Worm (Caenorhabditis elegans) whole organism, young adult: ENCODE results near the gene srh-21.

Source experiments
- C06A6.2 ChIP-seq: fragments of 200-800 bp; sonication (Bioruptor generic); conservative IDR thresholded peaks from 2 replicates; pipeline ENCODE4 v1.3.6; 2022; ENCODE audit warnings: missing genetic modification characterization, missing compliant biosample characterization
- D2030.7 ChIP-seq: fragments of 200-800 bp; sonication (Bioruptor generic); IDR thresholded peaks from 2 replicates; pipeline ENCODE4 v1.3.6; 2022; ENCODE audit warnings: missing genetic modification reagents, missing genetic modification characterization, missing compliant biosample characterization
- F23B12.7 ChIP-seq: sonication (generic microtip); optimal IDR thresholded peaks from 2 replicates; lab custom pipeline; 2017; ENCODE audit warnings: missing genetic modification characterization, mild to moderate bottlenecking, missing compliant biosample characterization, antibody characterized with exemption, moderate library complexity; ENCODE audit not compliant: insufficient read depth
- F33H1.4 ChIP-seq: fragments of 200-800 bp; sonication (Bioruptor generic); IDR thresholded peaks from 2 replicates; pipeline ENCODE4 v1.3.6; 2022; ENCODE audit warnings: missing genetic modification reagents, missing genetic modification characterization, missing compliant biosample characterization
- F39B2.1 ChIP-seq: fragments of 200-800 bp; sonication (Bioruptor generic); IDR thresholded peaks from 2 replicates; pipeline ENCODE4 v1.3.6; 2022; ENCODE audit warnings: missing genetic modification reagents, missing genetic modification characterization, missing compliant biosample characterization
- F55B11.4 ChIP-seq: sonication (generic microtip); optimal IDR thresholded peaks from 2 replicates; lab custom pipeline; 2016; ENCODE audit warnings: missing compliant biosample characterization, missing genetic modification characterization, borderline replicate concordance; ENCODE audit not compliant: insufficient read depth
- K11D2.4 ChIP-seq: fragments of 200-800 bp; sonication (Bioruptor generic); IDR thresholded peaks from 2 replicates; pipeline ENCODE4 v1.3.6; 2022; ENCODE audit warnings: missing genetic modification reagents, missing genetic modification characterization, missing compliant biosample characterization
- K12H6.12 ChIP-seq: fragments of 200-800 bp; sonication (Bioruptor generic); optimal IDR thresholded peaks from 2 replicates; lab custom pipeline; 2018; ENCODE audit warnings: mild to moderate bottlenecking, missing genetic modification characterization, missing compliant biosample characterization
- Y53F4B.3 ChIP-seq: fragments of 200-800 bp; sonication (Bioruptor generic); IDR thresholded peaks from 2 replicates; pipeline ENCODE4 v1.3.6; 2022; ENCODE audit warnings: missing genetic modification reagents, missing genetic modification characterization, missing compliant biosample characterization
- Y56A3A.18 ChIP-seq: fragments of 200-800 bp; sonication (Bioruptor generic); IDR thresholded peaks from 2 replicates; pipeline ENCODE4 v1.3.6; 2022; ENCODE audit warnings: missing genetic modification reagents, missing genetic modification characterization, missing compliant biosample characterization
- akir-1 ChIP-seq: fragments of 200-800 bp; sonication (Bioruptor generic); optimal IDR thresholded peaks from 2 replicates; lab custom pipeline; 2018; ENCODE audit warnings: mild to moderate bottlenecking, missing genetic modification characterization, moderate library complexity, missing compliant biosample characterization
- aptf-3 ChIP-seq: fragments of 200-800 bp; sonication (Bioruptor generic); IDR thresholded peaks from 2 replicates; pipeline ENCODE4 v1.3.6; 2022; ENCODE audit warnings: missing genetic modification characterization, missing compliant biosample characterization
- atf-7 ChIP-seq: sonication (generic microtip); optimal IDR thresholded peaks from 2 replicates; lab custom pipeline; 2017; ENCODE audit warnings: mild to moderate bottlenecking, missing genetic modification characterization, missing compliant biosample characterization
- athp-1 ChIP-seq: sonication (generic microtip); optimal IDR thresholded peaks from 2 replicates; lab custom pipeline; 2017; ENCODE audit warnings: mild to moderate bottlenecking, missing genetic modification characterization, missing compliant biosample characterization
- attf-6 ChIP-seq: fragments of 200-800 bp; sonication (Bioruptor generic); IDR thresholded peaks from 2 replicates; pipeline ENCODE4 v1.3.6; 2022; ENCODE audit warnings: missing genetic modification reagents, missing genetic modification characterization, missing compliant biosample characterization
- cebp-1 ChIP-seq, 2 experiments: fragments of 200-800 bp in 1 of 2; sonication (Bioruptor generic) in 1 of 2; sonication (generic microtip) in 1 of 2; IDR thresholded peaks in 1 of 2; optimal IDR thresholded peaks in 1 of 2; 2 replicates each; pipeline versions ENCODE4 v1.3.6 to Lab custom; 2017 to 2022; ENCODE audit warnings: missing compliant biosample characterization in 2 of 2, missing genetic modification characterization in 2 of 2, mild to moderate bottlenecking in 1 of 2, missing genetic modification reagents in 1 of 2, moderate library complexity in 1 of 2
- chd-7 ChIP-seq: sonication (generic microtip); optimal IDR thresholded peaks from 2 replicates; lab custom pipeline; 2016; ENCODE audit warnings: mild to moderate bottlenecking, missing genetic modification characterization, moderate library complexity, missing compliant biosample characterization
- egrh-3 ChIP-seq: fragments of 200-800 bp; sonication (Bioruptor generic); IDR thresholded peaks from 2 replicates; pipeline ENCODE4 v1.3.6; 2022; ENCODE audit warnings: missing genetic modification reagents, missing genetic modification characterization, missing compliant biosample characterization
- gei-17 ChIP-seq: fragments of 200-800 bp; sonication (Bioruptor generic); optimal IDR thresholded peaks from 2 replicates; lab custom pipeline; 2018; ENCODE audit warnings: mild to moderate bottlenecking, missing genetic modification characterization, missing compliant biosample characterization
- hlh-12 ChIP-seq: sonication (generic microtip); optimal IDR thresholded peaks from 2 replicates; lab custom pipeline; 2016; ENCODE audit warnings: missing genetic modification characterization, missing compliant biosample characterization
- hmg-20 ChIP-seq: fragments of 200-800 bp; sonication (Bioruptor generic); IDR thresholded peaks from 2 replicates; pipeline ENCODE4 v1.3.6; 2022; ENCODE audit warnings: missing genetic modification reagents, missing genetic modification characterization, missing compliant biosample characterization
- hrde-1 ChIP-seq: sonication (generic microtip); optimal IDR thresholded peaks from 2 replicates; lab custom pipeline; 2016; ENCODE audit warnings: missing genetic modification characterization, mild to moderate bottlenecking, missing compliant biosample characterization, moderate library complexity, missing genotype, missing genetic modification reagents, borderline replicate concordance
- hsf-1 ChIP-seq: fragments of 200-800 bp; sonication (Bioruptor generic); IDR thresholded peaks from 2 replicates; pipeline ENCODE4 v1.3.6; 2022; ENCODE audit warnings: missing genetic modification reagents, missing genetic modification characterization, missing compliant biosample characterization
- lag-1 ChIP-seq: fragments of 200-800 bp; sonication (Bioruptor generic); IDR thresholded peaks from 2 replicates; pipeline ENCODE4 v1.3.6; 2022; ENCODE audit warnings: missing genetic modification reagents, missing genetic modification characterization, missing compliant biosample characterization
- lin-26 ChIP-seq: fragments of 200-800 bp; sonication (Bioruptor generic); IDR thresholded peaks from 2 replicates; pipeline ENCODE4 v1.3.6; 2022; ENCODE audit warnings: missing genetic modification reagents, missing genetic modification characterization, missing compliant biosample characterization
- lin-54 ChIP-seq: fragments of 200-800 bp; sonication (Bioruptor generic); optimal IDR thresholded peaks from 2 replicates; lab custom pipeline; 2018; ENCODE audit warnings: mild to moderate bottlenecking, missing genetic modification characterization, missing compliant biosample characterization
- madf-10 ChIP-seq: sonication (generic microtip); optimal IDR thresholded peaks from 2 replicates; lab custom pipeline; 2016; ENCODE audit warnings: mild to moderate bottlenecking, missing genetic modification characterization, missing compliant biosample characterization
- madf-3 ChIP-seq: fragments of 200-800 bp; sonication (Bioruptor generic); IDR thresholded peaks from 2 replicates; pipeline ENCODE4 v1.3.6; 2022; ENCODE audit warnings: missing genetic modification reagents, missing genetic modification characterization, missing compliant biosample characterization
- madf-6 ChIP-seq: fragments of 200-800 bp; sonication (Bioruptor generic); IDR thresholded peaks from 2 replicates; pipeline ENCODE4 v1.3.6; 2022; ENCODE audit warnings: missing genetic modification reagents, missing genetic modification characterization, missing compliant biosample characterization
- mcd-1 ChIP-seq: fragments of 200-800 bp; sonication (Bioruptor generic); IDR thresholded peaks from 2 replicates; pipeline ENCODE4 v1.3.6; 2022; ENCODE audit warnings: missing genetic modification reagents, missing genetic modification characterization, missing compliant biosample characterization
- nfya-2 ChIP-seq: fragments of 200-800 bp; sonication (Bioruptor generic); IDR thresholded peaks from 2 replicates; pipeline ENCODE4 v1.3.6; 2022; ENCODE audit warnings: missing genetic modification reagents, missing genetic modification characterization, missing compliant biosample characterization
- nfyb-1 ChIP-seq: fragments of 200-800 bp; sonication (Bioruptor generic); IDR thresholded peaks from 2 replicates; pipeline ENCODE4 v1.3.6; 2022; ENCODE audit warnings: missing genetic modification reagents, missing genetic modification characterization, missing compliant biosample characterization
- nhr-27 ChIP-seq: fragments of 200-800 bp; sonication (Bioruptor generic); optimal IDR thresholded peaks from 2 replicates; lab custom pipeline; 2018; ENCODE audit warnings: mild to moderate bottlenecking, missing genetic modification characterization, moderate library complexity, missing compliant biosample characterization
- nhr-80 ChIP-seq: sonication (generic microtip); optimal IDR thresholded peaks from 2 replicates; lab custom pipeline; 2016; ENCODE audit warnings: missing genetic modification characterization, missing compliant biosample characterization
- rcor-1 ChIP-seq: fragments of 200-800 bp; sonication (Bioruptor generic); IDR thresholded peaks from 2 replicates; pipeline ENCODE4 v1.3.6; 2022; ENCODE audit warnings: missing genetic modification reagents, missing genetic modification characterization, missing compliant biosample characterization
- repo-1 ChIP-seq: sonication (generic microtip); optimal IDR thresholded peaks from 2 replicates; lab custom pipeline; 2017; ENCODE audit warnings: mild to moderate bottlenecking, missing genetic modification characterization, missing compliant biosample characterization
- sdz-38 ChIP-seq: sonication (generic microtip); optimal IDR thresholded peaks from 2 replicates; lab custom pipeline; 2016; ENCODE audit warnings: missing genotype, missing genetic modification characterization, missing compliant biosample characterization
- snpc-1.3 ChIP-seq: sonication (generic microtip); optimal IDR thresholded peaks from 2 replicates; lab custom pipeline; 2017; ENCODE audit warnings: missing genetic modification characterization, mild to moderate bottlenecking, missing compliant biosample characterization, antibody characterized with exemption, moderate library complexity, missing genotype, missing genetic modification reagents; ENCODE audit not compliant: insufficient read depth
- snpc-3.4 ChIP-seq: sonication (generic microtip); optimal IDR thresholded peaks from 2 replicates; lab custom pipeline; 2017; ENCODE audit warnings: missing genetic modification characterization, mild to moderate bottlenecking, missing compliant biosample characterization, antibody characterized with exemption, moderate library complexity, missing genotype, missing genetic modification reagents
- snpc-4 ChIP-seq, 5 experiments: fragments of 150-350 bp in 1 of 5; sonication (generic microtip) in 4 of 5; optimal IDR thresholded peaks; 2 replicates each; lab custom pipeline; 2014 to 2018; ENCODE audit warnings: missing genetic modification characterization in 5 of 5, missing biosample characterization in 3 of 5, antibody characterized with exemption in 2 of 5, mild to moderate bottlenecking in 2 of 5, missing compliant biosample characterization in 2 of 5, missing genotype in 2 of 5, moderate library complexity in 2 of 5, missing genetic modification reagents in 1 of 5
- tbp1 ChIP-seq: fragments of 200-800 bp; sonication (Bioruptor generic); optimal IDR thresholded peaks from 2 replicates; lab custom pipeline; 2018; ENCODE audit warnings: mild to moderate bottlenecking, missing genetic modification characterization, missing compliant biosample characterization
- tlf-1 ChIP-seq: fragments of 200-800 bp; sonication (Bioruptor generic); optimal IDR thresholded peaks from 2 replicates; lab custom pipeline; 2018; ENCODE audit warnings: mild to moderate bottlenecking, missing genetic modification characterization, missing compliant biosample characterization
- xnd-1 ChIP-seq: sonication (generic microtip); optimal IDR thresholded peaks from 2 replicates; lab custom pipeline; 2016; ENCODE audit warnings: missing genotype, missing genetic modification reagents, missing genetic modification characterization, missing compliant biosample characterization
- ztf-26 ChIP-seq: sonication (generic microtip); optimal IDR thresholded peaks from 2 replicates; lab custom pipeline; 2017; ENCODE audit warnings: missing genetic modification characterization, missing compliant biosample characterization

The srh-21 gene

ce11 chrV:4963606-4964005, 37.1 kb downstream of the srh-21 start (continued):
- TF ChIP-seq nfya-2 (GFP tag; lab: Robert Waterston, UW) (no peak), madf-3 (no peak), tlf-1 (GFP tag; lab: Kevin White, UChicago) (no peak), C06A6.2 (no peak), D2030.7 (peak; percentile 78), F23B12.7 (tag; lab: Kevin White, UChicago) (no peak), hlh-12 (tag; lab: Kevin White, UChicago) (no peak), Y56A3A.18 (GFP tag; lab: Robert Waterston, UW) (no peak), madf-10 (tag; lab: Kevin White, UChicago) (no peak), F33H1.4 (GFP tag; lab: Robert Waterston, UW) (peak; percentile 93), gei-17 (GFP tag; lab: Kevin White, UChicago) (no peak), K11D2.4 (GFP tag; lab: Robert Waterston, UW) (no peak), snpc-4 (GFP tag; optimal IDR thresholded peaks at IDR 0.05; lab: Kevin White, UChicago) (no peak), snpc-4 (tag; optimal IDR thresholded peaks at IDR 0.05; lab: Kevin White, UChicago) (peak in 1 of 4 experiments; percentile 39), ztf-26 (tag; lab: Kevin White, UChicago) (no peak), attf-6 (GFP tag; lab: Robert Waterston, UW) (no peak), snpc-3.4 (peak; percentile 6), xnd-1 (tag; lab: Kevin White, UChicago) (peak; percentile 98), akir-1 (GFP tag; lab: Kevin White, UChicago) (no peak), rcor-1 (no peak), F39B2.1 (no peak), sdz-38 (tag; lab: Kevin White, UChicago) (no peak), lin-54 (GFP tag; lab: Kevin White, UChicago) (peak; percentile 75), lin-26 (GFP tag; lab: Robert Waterston, UW) (no peak), madf-6 (peak; percentile 95), mcd-1 (GFP tag; lab: Robert Waterston, UW) (no peak)

- TF ChIP-seq hmg-20 (GFP tag; lab: Robert Waterston, UW) (no peak), tbp1 (no peak), Y53F4B.3 (GFP tag; lab: Robert Waterston, UW) (no peak), hsf-1 (GFP tag; lab: Robert Waterston, UW) (no peak), egrh-3 (GFP tag; lab: Robert Waterston, UW) (no peak), chd-7 (tag; lab: Kevin White, UChicago) (peak; percentile 20), K12H6.12 (no peak), nfyb-1 (0 out of 2 replicates have a peak, but pooled peaks have one; percentile 25), D2030.7 (no peak)
These were observed 37.7 kb downstream of the srh-21 start for ce11 chrV:4964020-4964635.

ce11 chrV:4964671-4965420, 38.4 kb downstream of the srh-21 start:
- TF ChIP-seq hrde-1 (tag; lab: Kevin White, UChicago), result no peak
- no peak for TF ChIP-seq athp-1 (tag; lab: Kevin White, UChicago)
- peak; percentile 37; the same call in 1 of the 2 replicates for TF ChIP-seq cebp-1 (GFP tag; IDR thresholded peaks at IDR 0.05; lab: Robert Waterston, UW)
- peak; percentile 48 for TF ChIP-seq cebp-1 (tag; optimal IDR thresholded peaks at IDR 0.05; lab: Kevin White, UChicago)
- TF ChIP-seq atf-7 (tag; lab: Kevin White, UChicago), result no peak
- TF ChIP-seq aptf-3 (GFP tag; lab: Robert Waterston, UW), result no peak
- TF ChIP-seq nhr-80 (tag; lab: Kevin White, UChicago), result peak; percentile 53
- TF ChIP-seq nhr-27 (tag; lab: Kevin White, UChicago), result no peak
- no peak for TF ChIP-seq hlh-12 (tag; lab: Kevin White, UChicago)
- no peak for TF ChIP-seq lag-1
- no peak for TF ChIP-seq F55B11.4 (tag; lab: Kevin White, UChicago)
- no peak for TF ChIP-seq repo-1 (tag; lab: Kevin White, UChicago)
- no peak for TF ChIP-seq snpc-1.3 (tag; lab: Kevin White, UChicago)
- TF ChIP-seq chd-7 (tag; lab: Kevin White, UChicago), result no peak
